Fruit fly (Drosophila melanogaster) whole organism, adult: ENCODE measurements around the gene CG31626.
A peak's percentile ranks its signal among the peaks of the same experiment; 100 is the strongest.

ENCODE experiments used
- CG11617 ChIP-seq: fragments of 200-800 bp; sonication (Bioruptor generic); optimal IDR thresholded peaks from 2 replicates; lab custom pipeline; 2017; ENCODE audit warnings: mild to moderate bottlenecking, missing biosample characterization, missing genetic modification reagents, missing genetic modification characterization
- CG12768 ChIP-seq: fragments of 200-800 bp; sonication (Bioruptor generic); optimal IDR thresholded peaks from 2 replicates; lab custom pipeline; 2017; ENCODE audit warnings: missing biosample characterization, missing genetic modification characterization, mild to moderate bottlenecking, moderate library complexity, missing genetic modification reagents
- CG14711 ChIP-seq: fragments of 200-800 bp; sonication (Bioruptor generic); optimal IDR thresholded peaks from 2 replicates; lab custom pipeline; 2018; ENCODE audit warnings: missing biosample characterization, mild to moderate bottlenecking, missing genetic modification characterization, moderate library complexity
- CG1620 ChIP-seq: fragments of 200-800 bp; sonication (Bioruptor generic); optimal IDR thresholded peaks from 2 replicates; lab custom pipeline; 2016; ENCODE audit warnings: missing biosample characterization, missing genetic modification characterization
- CG33017 ChIP-seq: fragments of 200-800 bp; sonication (Bioruptor generic); optimal IDR thresholded peaks from 2 replicates; lab custom pipeline; 2018; ENCODE audit warnings: missing biosample characterization, mild to moderate bottlenecking, missing genetic modification characterization, moderate library complexity
- CG5204 ChIP-seq: fragments of 200-800 bp; sonication (Bioruptor generic); optimal IDR thresholded peaks from 2 replicates; lab custom pipeline; 2016; ENCODE audit warnings: missing biosample characterization, missing genetic modification characterization
- CG7045 ChIP-seq: fragments of 200-800 bp; sonication (Bioruptor generic); optimal IDR thresholded peaks from 2 replicates; lab custom pipeline; 2017; ENCODE audit warnings: missing biosample characterization, mild to moderate bottlenecking, missing genetic modification characterization
- CG7101 ChIP-seq: fragments of 200-800 bp; sonication (Bioruptor generic); optimal IDR thresholded peaks from 2 replicates; lab custom pipeline; 2018; ENCODE audit warnings: missing biosample characterization, mild to moderate bottlenecking, missing genetic modification characterization, moderate library complexity
- Clk ChIP-seq: fragments of 200-800 bp; sonication (Bioruptor generic); optimal IDR thresholded peaks from 2 replicates; lab custom pipeline; 2017; ENCODE audit warnings: missing biosample characterization, missing genetic modification characterization
- Crg-1 ChIP-seq: fragments of 200-800 bp; sonication (Bioruptor generic); optimal IDR thresholded peaks from 2 replicates; lab custom pipeline; 2016; ENCODE audit warnings: missing biosample characterization, missing genetic modification characterization
- Hr96 ChIP-seq: fragments of 200-800 bp; sonication (Bioruptor generic); optimal IDR thresholded peaks from 2 replicates; lab custom pipeline; 2016; ENCODE audit warnings: missing biosample characterization, missing genetic modification characterization
- Mnt ChIP-seq: fragments of 200-800 bp; sonication (Bioruptor generic); optimal IDR thresholded peaks from 2 replicates; lab custom pipeline; 2016; ENCODE audit warnings: missing biosample characterization, mild to moderate bottlenecking, missing genetic modification characterization
- bab1 ChIP-seq: fragments of 200-800 bp; sonication (Bioruptor generic); optimal IDR thresholded peaks from 3 replicates; lab custom pipeline; 2019; ENCODE audit warnings: missing biosample characterization, mild to moderate bottlenecking, missing genetic modification characterization, moderate library complexity
- cic ChIP-seq: fragments of 200-800 bp; sonication (Bioruptor generic); optimal IDR thresholded peaks from 2 replicates; lab custom pipeline; 2017; ENCODE audit warnings: missing biosample characterization, mild to moderate bottlenecking, missing genetic modification characterization, moderate library complexity
- cnc ChIP-seq, 2 experiments: fragments of >200 bp; optimal IDR thresholded peaks; 2 replicates each; lab custom pipeline; 2017
- kay ChIP-seq: fragments of 200-800 bp; sonication (Bioruptor generic); peaks from one replicate; lab custom pipeline; 2016; ENCODE audit warnings: missing biosample characterization, missing genetic modification characterization, borderline replicate concordance
- ovo ChIP-seq: fragments of 200-800 bp; sonication (Bioruptor generic); optimal IDR thresholded peaks from 2 replicates; lab custom pipeline; 2016; ENCODE audit warnings: missing biosample characterization, missing genetic modification characterization
- pad ChIP-seq: fragments of 200-800 bp; sonication (Bioruptor generic); optimal IDR thresholded peaks from 3 replicates; lab custom pipeline; 2017; ENCODE audit warnings: missing biosample characterization, missing genetic modification characterization, mild to moderate bottlenecking, moderate library complexity, missing genetic modification reagents
- tj ChIP-seq: fragments of 200-800 bp; sonication (Bioruptor generic); optimal IDR thresholded peaks from 3 replicates; lab custom pipeline; 2017; ENCODE audit warnings: missing biosample characterization, mild to moderate bottlenecking, missing genetic modification characterization, moderate library complexity
- toe ChIP-seq: fragments of 200-800 bp; sonication (Bioruptor generic); optimal IDR thresholded peaks from 2 replicates; lab custom pipeline; 2016; ENCODE audit warnings: missing biosample characterization, missing genetic modification characterization

The CG31626 gene

dm6 chr2L:21236633-21237032 is at the start of gene CG31626:
Gene CG31626 (minus strand): TSS chr2L:21236733.
- TF ChIP-seq Clk (GFP tag; lab: Kevin White, UChicago) = no peak
- TF ChIP-seq CG11617 (GFP tag; lab: Kevin White, UChicago) = no peak
- no peak for TF ChIP-seq CG7045 (GFP tag; lab: Kevin White, UChicago)
- TF ChIP-seq tj (GFP tag; lab: Kevin White, UChicago) = no peak
- TF ChIP-seq ovo (GFP tag; lab: Kevin White, UChicago) = no peak
- no peak for TF ChIP-seq CG12768 (GFP tag; lab: Kevin White, UChicago)
- no peak for TF ChIP-seq Crg-1 (GFP tag; lab: Kevin White, UChicago)
- TF ChIP-seq Hr96 (GFP tag; lab: Kevin White, UChicago) = no peak
- TF ChIP-seq cic (GFP tag; lab: Kevin White, UChicago) = no peak
- TF ChIP-seq cnc (optimal IDR thresholded peaks at IDR 0.05; lab: Kevin White, UChicago) = no peak
- no peak for TF ChIP-seq CG33017
- TF ChIP-seq kay (GFP tag; lab: Kevin White, UChicago) = no peak
- TF ChIP-seq pad (GFP tag; lab: Kevin White, UChicago) = no peak
- TF ChIP-seq CG5204 (GFP tag; lab: Kevin White, UChicago) = no peak
- TF ChIP-seq Mnt (GFP tag; lab: Kevin White, UChicago) = no peak
- no peak for TF ChIP-seq bab1 (GFP tag; lab: Kevin White, UChicago)
- TF ChIP-seq CG7101 (tag; lab: Kevin White, UChicago) = no peak

- no peak for TF ChIP-seq pad (GFP tag; lab: Kevin White, UChicago)
- TF ChIP-seq CG14711 = no peak
- peak; percentile 63 for TF ChIP-seq kay (GFP tag; lab: Kevin White, UChicago)
- TF ChIP-seq CG11617 (GFP tag; lab: Kevin White, UChicago) = no peak
- no peak for TF ChIP-seq toe
- TF ChIP-seq cic (GFP tag; lab: Kevin White, UChicago) = peak; percentile 66
- TF ChIP-seq CG12768 (GFP tag; lab: Kevin White, UChicago) = no peak
- no peak for TF ChIP-seq tj (GFP tag; lab: Kevin White, UChicago)
- no peak for TF ChIP-seq Clk (GFP tag; lab: Kevin White, UChicago)
- no peak for TF ChIP-seq CG7045 (GFP tag; lab: Kevin White, UChicago)
- TF ChIP-seq Mnt (GFP tag; lab: Kevin White, UChicago) = no peak
Measured at dm6 chr2L:21268140-21268539, 31.6 kb upstream of the CG31626 start.

DNA sequence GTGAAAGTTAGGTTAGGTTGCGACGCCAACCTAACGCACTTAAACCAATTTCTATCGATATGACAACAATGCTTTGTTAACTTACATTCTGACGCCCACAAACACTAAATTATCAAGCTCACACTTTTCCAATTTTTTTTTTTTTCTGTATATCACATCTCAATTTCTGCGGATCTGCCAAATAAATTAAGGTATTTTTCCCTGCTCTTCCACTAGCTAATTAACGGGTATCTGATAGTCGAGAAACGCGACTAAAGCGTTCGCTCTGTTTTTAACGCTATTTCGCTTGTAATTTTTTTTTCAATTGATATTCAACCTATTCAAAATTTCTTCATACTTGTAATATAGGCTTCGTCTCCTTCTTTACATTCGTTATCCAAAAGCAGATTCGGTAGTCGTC is 29.7 kb upstream of the CG31626 start:
- no peak for TF ChIP-seq toe
- no peak for TF ChIP-seq CG5204 (GFP tag; lab: Kevin White, UChicago)
- TF ChIP-seq CG7101 (tag; lab: Kevin White, UChicago) = no peak
- TF ChIP-seq Crg-1 (GFP tag; lab: Kevin White, UChicago) = no peak
- TF ChIP-seq cnc (optimal IDR thresholded peaks at IDR 0.05; lab: Kevin White, UChicago) = no peak
- no peak for TF ChIP-seq Clk (GFP tag; lab: Kevin White, UChicago)
- no peak for TF ChIP-seq CG1620 (GFP tag; lab: Kevin White, UChicago)
- TF ChIP-seq CG11617 (GFP tag; lab: Kevin White, UChicago) = no peak
- TF ChIP-seq CG33017 = no peak
- TF ChIP-seq CG12768 (GFP tag; lab: Kevin White, UChicago) = no peak
- no peak for TF ChIP-seq pad (GFP tag; lab: Kevin White, UChicago)
- no peak for TF ChIP-seq Hr96 (GFP tag; lab: Kevin White, UChicago)
- TF ChIP-seq CG7045 (GFP tag; lab: Kevin White, UChicago) = no peak
- TF ChIP-seq cic (GFP tag; lab: Kevin White, UChicago) = no peak
- TF ChIP-seq Mnt (GFP tag; lab: Kevin White, UChicago) = no peak
- TF ChIP-seq CG14711 = no peak
- TF ChIP-seq bab1 (GFP tag; lab: Kevin White, UChicago) = no peak
- TF ChIP-seq tj (GFP tag; lab: Kevin White, UChicago) = no peak

- TF ChIP-seq bab1 (GFP tag; lab: Kevin White, UChicago) = peak; percentile 51
- no peak for TF ChIP-seq CG7045 (GFP tag; lab: Kevin White, UChicago)
- no peak for TF ChIP-seq cnc (optimal IDR thresholded peaks at IDR 0.05; lab: Kevin White, UChicago)
- TF ChIP-seq Mnt (GFP tag; lab: Kevin White, UChicago) = no peak
- TF ChIP-seq CG7101 (tag; lab: Kevin White, UChicago) = peak; percentile 10
- peak; percentile 5 for TF ChIP-seq CG12768 (GFP tag; lab: Kevin White, UChicago)
- TF ChIP-seq ovo (GFP tag; lab: Kevin White, UChicago) = no peak
- TF ChIP-seq CG11617 (GFP tag; lab: Kevin White, UChicago) = no peak
- TF ChIP-seq kay (GFP tag; lab: Kevin White, UChicago) = no peak
- no peak for TF ChIP-seq CG1620 (GFP tag; lab: Kevin White, UChicago)
- TF ChIP-seq cic (GFP tag; lab: Kevin White, UChicago) = no peak
- no peak for TF ChIP-seq Hr96 (GFP tag; lab: Kevin White, UChicago)
- TF ChIP-seq tj (GFP tag; lab: Kevin White, UChicago) = peak; percentile 6
- no peak for TF ChIP-seq CG5204 (GFP tag; lab: Kevin White, UChicago)
- TF ChIP-seq Crg-1 (GFP tag; lab: Kevin White, UChicago) = peak; percentile 8
- peak; percentile 26 for TF ChIP-seq CG14711
- no peak for TF ChIP-seq CG33017
- no peak for TF ChIP-seq Clk (GFP tag; lab: Kevin White, UChicago)
- TF ChIP-seq pad (GFP tag; lab: Kevin White, UChicago) = no peak
- TF ChIP-seq toe = no peak
Measured at dm6 chr2L:21263470-21264146, 27.1 kb upstream of the CG31626 start.

dm6 chr2L:21262832-21263231 is 26.3 kb upstream of the CG31626 start, which contains the start of gene CG8671:
Gene CG8671 (plus strand): TSS chr2L:21262956.
- TF ChIP-seq Mnt (GFP tag; lab: Kevin White, UChicago) (peak; percentile 7), Crg-1 (GFP tag; lab: Kevin White, UChicago) (no peak), ovo (GFP tag; lab: Kevin White, UChicago) (no peak), CG11617 (GFP tag; lab: Kevin White, UChicago) (peak; percentile 16), CG14711 (peak; percentile 18), bab1 (GFP tag; lab: Kevin White, UChicago) (peak; percentile 10), CG1620 (GFP tag; lab: Kevin White, UChicago) (peak; percentile 11)
